Worm (Caenorhabditis elegans): Measurements from ENCODE around the gene T11B7.1.

T11B7.1 gene

ce11 chrIV:8891131-8891530, 50.6 kb downstream of the T11B7.1 start, which contains the start of gene spr-2 (continued):
- TF ChIP-seq fos-1 (tag; optimal IDR thresholded peaks at IDR 0.05) (peak; percentile 40), nhr-6 (tag; optimal IDR thresholded peaks at IDR 0.05) (peak; percentile 62), lsy-2 (tag; optimal IDR thresholded peaks at IDR 0.05) (peak; percentile 60 to 90), dmd-4 (tag; optimal IDR thresholded peaks at IDR 0.05) (no peak), ztf-11 (tag; optimal IDR thresholded peaks at IDR 0.05) (no peak), sma-3 (GFP tag; optimal IDR thresholded peaks at IDR 0.05) (peak; percentile 70), nhr-21 (tag; optimal IDR thresholded peaks at IDR 0.05) (peak; percentile 56)
